Fruit fly (Drosophila melanogaster) whole organism, embryonic: ENCODE results near the gene NANS.

Experiments used
- Awh ChIP-seq: fragments of 200-800 bp; sonication (Bioruptor generic); IDR thresholded peaks from 2 replicates; pipeline ENCODE4, ENCODE4 v1.3.6; 2022; ENCODE audit warnings: missing biosample characterization, missing genetic modification characterization
- CG10267 ChIP-seq: fragments of 200-800 bp; sonication (Bioruptor generic); optimal IDR thresholded peaks from 2 replicates; lab custom pipeline; 2018; ENCODE audit warnings: missing biosample characterization, mild to moderate bottlenecking, missing genetic modification characterization, moderate library complexity
- CG10366 ChIP-seq: fragments of 200-800 bp; sonication (Bioruptor generic); IDR thresholded peaks from 2 replicates; pipeline ENCODE4 v1.3.6; 2022; ENCODE audit warnings: missing biosample characterization, missing genetic modification characterization
- CG10462 ChIP-seq: fragments of 200-800 bp; sonication (Bioruptor generic); optimal IDR thresholded peaks from 2 replicates; lab custom pipeline; 2016; ENCODE audit warnings: missing biosample characterization, missing genetic modification characterization
- CG14014 ChIP-seq: fragments of 200-800 bp; sonication (Bioruptor generic); IDR thresholded peaks from 2 replicates; pipeline ENCODE4 v1.3.6; 2022; ENCODE audit warnings: missing biosample characterization, missing genetic modification characterization
- CG15601 ChIP-seq: fragments of 200-800 bp; sonication (Bioruptor generic); optimal IDR thresholded peaks from 3 replicates; lab custom pipeline; 2019; ENCODE audit warnings: missing biosample characterization, mild to moderate bottlenecking, missing genetic modification characterization, moderate library complexity
- CG17361 ChIP-seq: fragments of 200-800 bp; sonication (Bioruptor generic); IDR thresholded peaks from 3 replicates; pipeline ENCODE4 v1.3.6; 2022; ENCODE audit warnings: missing biosample characterization, missing genetic modification characterization
- CG17802 ChIP-seq: fragments of 200-800 bp; sonication (Bioruptor generic); optimal IDR thresholded peaks from 2 replicates; lab custom pipeline; 2018; ENCODE audit warnings: missing biosample characterization, mild to moderate bottlenecking, missing genetic modification characterization, moderate library complexity
- CG18476 ChIP-seq: fragments of 200-800 bp; sonication (Bioruptor generic); optimal IDR thresholded peaks from 2 replicates; lab custom pipeline; 2016; ENCODE audit warnings: missing biosample characterization, mild to moderate bottlenecking, missing genetic modification characterization
- CG18619 ChIP-seq: fragments of 200-800 bp; sonication (Bioruptor generic); optimal IDR thresholded peaks from 3 replicates; lab custom pipeline; 2017; ENCODE audit warnings: missing biosample characterization, mild to moderate bottlenecking, missing genetic modification characterization
- CG32767 ChIP-seq: fragments of 200-800 bp; sonication (Bioruptor generic); IDR thresholded peaks from 2 replicates; pipeline ENCODE4 v1.3.6; 2022; ENCODE audit warnings: missing biosample characterization, missing genetic modification characterization
- CG3281 ChIP-seq: fragments of 200-800 bp; sonication (Bioruptor generic); optimal IDR thresholded peaks from 3 replicates; lab custom pipeline; 2017; ENCODE audit warnings: missing biosample characterization, mild to moderate bottlenecking, missing genetic modification characterization
- CG6654 ChIP-seq: fragments of 200-800 bp; sonication (Bioruptor generic); optimal IDR thresholded peaks from 2 replicates; lab custom pipeline; 2017; ENCODE audit warnings: missing biosample characterization, mild to moderate bottlenecking, missing genetic modification characterization
- CG6854 ChIP-seq: fragments of 200-800 bp; sonication (Bioruptor generic); optimal IDR thresholded peaks from 3 replicates; lab custom pipeline; 2017; ENCODE audit warnings: missing biosample characterization, mild to moderate bottlenecking, missing genetic modification characterization
- CG7745 ChIP-seq: fragments of 200-800 bp; sonication (Bioruptor generic); optimal IDR thresholded peaks from 2 replicates; lab custom pipeline; 2018; ENCODE audit warnings: missing biosample characterization, mild to moderate bottlenecking, missing genetic modification characterization, moderate library complexity
- CG8290 ChIP-seq, 3 experiments: fragments of 200-800 bp; sonication (Bioruptor generic); optimal IDR thresholded peaks; 2 replicates each; lab custom pipeline; 2016 to 2019; ENCODE audit warnings: missing biosample characterization in 3 of 3, missing genetic modification characterization in 3 of 3, mild to moderate bottlenecking in 2 of 3, moderate library complexity in 1 of 3
- CG8765 ChIP-seq: fragments of 200-800 bp; sonication (Bioruptor generic); IDR thresholded peaks from 2 replicates; pipeline ENCODE4 v1.3.6; 2022; ENCODE audit warnings: missing biosample characterization, missing genetic modification characterization
- CG9727 ChIP-seq: fragments of 200-800 bp; sonication (Bioruptor generic); optimal IDR thresholded peaks from 3 replicates; lab custom pipeline; 2017; ENCODE audit warnings: missing biosample characterization, mild to moderate bottlenecking, missing genetic modification characterization
- Dek ChIP-seq: fragments of 200-800 bp; sonication (Bioruptor generic); optimal IDR thresholded peaks from 3 replicates; lab custom pipeline; 2019; ENCODE audit warnings: missing biosample characterization, mild to moderate bottlenecking, missing genetic modification characterization, moderate library complexity
- Dip3 ChIP-seq: fragments of 200-800 bp; sonication (Bioruptor generic); optimal IDR thresholded peaks from 3 replicates; lab custom pipeline; 2016; ENCODE audit warnings: missing biosample characterization, missing genetic modification characterization
- Dp ChIP-seq: fragments of 200-800 bp; sonication (Bioruptor generic); optimal IDR thresholded peaks from 2 replicates; lab custom pipeline; 2018; ENCODE audit warnings: missing biosample characterization, mild to moderate bottlenecking, missing genetic modification characterization, moderate library complexity
- E2f1 ChIP-seq: fragments of 200-800 bp; sonication (Bioruptor generic); IDR thresholded peaks from 2 replicates; pipeline ENCODE4 v1.3.6; 2022; ENCODE audit warnings: missing biosample characterization, missing genetic modification characterization
- Gsc ChIP-seq: fragments of 200-800 bp; sonication (Bioruptor generic); IDR thresholded peaks from 2 replicates; pipeline ENCODE4 v1.3.6; 2022; ENCODE audit warnings: missing biosample characterization, missing genetic modification characterization
- HLH54F ChIP-seq: fragments of 200-800 bp; sonication (Bioruptor generic); optimal IDR thresholded peaks from 3 replicates; lab custom pipeline; 2016; ENCODE audit warnings: missing biosample characterization, missing genetic modification characterization
- HLHmδ ChIP-seq: fragments of 200-800 bp; sonication (Bioruptor generic); optimal IDR thresholded peaks from 2 replicates; lab custom pipeline; 2018; ENCODE audit warnings: missing biosample characterization, mild to moderate bottlenecking, missing genetic modification characterization, moderate library complexity
- Hmr ChIP-seq: fragments of 200-800 bp; sonication (Bioruptor generic); optimal IDR thresholded peaks from 3 replicates; lab custom pipeline; 2017; ENCODE audit warnings: mild to moderate bottlenecking, missing biosample characterization, missing genetic modification reagents, missing genetic modification characterization
- Hr51 ChIP-seq, 2 experiments: fragments of 200-800 bp; sonication (Bioruptor generic); optimal IDR thresholded peaks; 2 replicates in 1 of 2; 3 replicates in 1 of 2; lab custom pipeline; 2016 to 2018; ENCODE audit warnings: missing biosample characterization in 2 of 2, missing genetic modification characterization in 2 of 2, mild to moderate bottlenecking in 1 of 2, moderate library complexity in 1 of 2
- Myb ChIP-seq: fragments of 200-800 bp; sonication (Bioruptor generic); optimal IDR thresholded peaks from 2 replicates; lab custom pipeline; 2016; ENCODE audit warnings: missing biosample characterization, missing genetic modification characterization
- Pdp1 ChIP-seq, 2 experiments: fragments of 200-800 bp; sonication (Bioruptor generic); optimal IDR thresholded peaks; 3 replicates each; lab custom pipeline; 2016; ENCODE audit warnings: missing biosample characterization in 2 of 2, missing genetic modification characterization in 2 of 2, mild to moderate bottlenecking in 1 of 2, moderate library complexity in 1 of 2
- Sin3A ChIP-seq: fragments of >200 bp; optimal IDR thresholded peaks from 2 replicates; lab custom pipeline; 2018
- Sox102F ChIP-seq: fragments of 200-800 bp; sonication (Bioruptor generic); optimal IDR thresholded peaks from 2 replicates; lab custom pipeline; 2018; ENCODE audit warnings: missing biosample characterization, mild to moderate bottlenecking, missing genetic modification characterization, moderate library complexity
- Sry-β ChIP-seq: fragments of 200-800 bp; sonication (Bioruptor generic); optimal IDR thresholded peaks from 2 replicates; lab custom pipeline; 2018; ENCODE audit warnings: missing biosample characterization, mild to moderate bottlenecking, missing genetic modification characterization, moderate library complexity
- TFAM ChIP-seq: fragments of 200-800 bp; sonication (Bioruptor generic); optimal IDR thresholded peaks from 2 replicates; lab custom pipeline; 2017; ENCODE audit warnings: missing biosample characterization, missing genetic modification characterization, inconsistent platforms
- Usf ChIP-seq: fragments of 200-800 bp; sonication (Bioruptor generic); optimal IDR thresholded peaks from 2 replicates; lab custom pipeline; 2017; ENCODE audit warnings: missing genotype, missing biosample characterization, missing genetic modification characterization
- ato ChIP-seq: fragments of 200-800 bp; sonication (Bioruptor generic); IDR thresholded peaks from 2 replicates; pipeline ENCODE4 v1.3.6; 2022; ENCODE audit warnings: missing biosample characterization, missing genetic modification characterization; ENCODE audit not compliant: partially characterized antibody
- bbx ChIP-seq: fragments of 200-800 bp; sonication (Bioruptor generic); IDR thresholded peaks from 2 replicates; pipeline ENCODE4 v1.3.6; 2022; ENCODE audit warnings: missing biosample characterization, missing genetic modification characterization; ENCODE audit not compliant: partially characterized antibody
- chif ChIP-seq, 2 experiments: fragments of 200-800 bp; sonication (Bioruptor generic); optimal IDR thresholded peaks; 3 replicates each; lab custom pipeline; 2016; ENCODE audit warnings: missing biosample characterization in 2 of 2, missing genetic modification characterization in 2 of 2
- eve ChIP-seq, 2 experiments: fragments of >200 bp; optimal IDR thresholded peaks; 2 replicates each; lab custom pipeline; 2017; ENCODE audit warnings: missing biosample characterization in 2 of 2, missing genetic modification characterization in 2 of 2
- grau ChIP-seq: fragments of 200-800 bp; optimal IDR thresholded peaks from 3 replicates; lab custom pipeline; 2019; ENCODE audit warnings: missing biosample characterization, mild to moderate bottlenecking, missing genetic modification characterization, moderate library complexity
- grn ChIP-seq: fragments of 200-800 bp; sonication (Bioruptor generic); optimal IDR thresholded peaks from 3 replicates; lab custom pipeline; 2017; ENCODE audit warnings: missing biosample characterization, missing genetic modification characterization
- ham ChIP-seq: fragments of 200-800 bp; sonication (Bioruptor generic); IDR thresholded peaks from 2 replicates; pipeline ENCODE4 v1.3.6; 2022; ENCODE audit warnings: missing biosample characterization, missing genetic modification characterization
- kni ChIP-seq: fragments of 200-800 bp; sonication (Bioruptor generic); optimal IDR thresholded peaks from 3 replicates; lab custom pipeline; 2017; ENCODE audit warnings: mild to moderate bottlenecking, missing biosample characterization, missing genetic modification reagents, missing genetic modification characterization
- pan ChIP-seq, 4 experiments: fragments of >200 bp in 3 of 4; fragments of 200-800 bp in 1 of 4; sonication (Bioruptor generic) in 1 of 4; optimal IDR thresholded peaks in 3 of 4; IDR thresholded peaks in 1 of 4; 2 replicates each; pipeline versions ENCODE4 v1.3.6 to Lab custom; 2017 to 2022; ENCODE audit warnings: missing biosample characterization in 2 of 4, missing genetic modification characterization in 2 of 4, mixed read lengths in 1 of 4
- pb ChIP-seq: fragments of 200-800 bp; sonication (Bioruptor generic); optimal IDR thresholded peaks from 3 replicates; lab custom pipeline; 2016; ENCODE audit warnings: missing biosample characterization, missing genetic modification characterization
- sd ChIP-seq: fragments of 200-800 bp; sonication (Bioruptor generic); optimal IDR thresholded peaks from 3 replicates; lab custom pipeline; 2018; ENCODE audit warnings: missing biosample characterization, mild to moderate bottlenecking, missing genetic modification characterization, moderate library complexity
- slou ChIP-seq: fragments of 200-800 bp; sonication (Bioruptor generic); optimal IDR thresholded peaks from 3 replicates; lab custom pipeline; 2016; ENCODE audit warnings: missing biosample characterization, missing genetic modification characterization
- tll ChIP-seq, 2 experiments: fragments of 200-800 bp in 1 of 2; fragments of >200 bp in 1 of 2; sonication (Bioruptor generic) in 1 of 2; optimal IDR thresholded peaks; 2 replicates each; lab custom pipeline; 2017 to 2019; ENCODE audit warnings: missing biosample characterization in 2 of 2, missing genetic modification characterization in 2 of 2, mild to moderate bottlenecking in 1 of 2, moderate library complexity in 1 of 2
- toy ChIP-seq: fragments of 200-800 bp; sonication (Bioruptor generic); IDR thresholded peaks from 2 replicates; pipeline ENCODE4 v1.3.6; 2022; ENCODE audit warnings: missing biosample characterization, missing genetic modification characterization
- tx ChIP-seq: fragments of 200-800 bp; sonication (Bioruptor generic); optimal IDR thresholded peaks from 2 replicates; lab custom pipeline; 2016; ENCODE audit warnings: missing biosample characterization, missing genetic modification characterization

Gene NANS

DNA sequence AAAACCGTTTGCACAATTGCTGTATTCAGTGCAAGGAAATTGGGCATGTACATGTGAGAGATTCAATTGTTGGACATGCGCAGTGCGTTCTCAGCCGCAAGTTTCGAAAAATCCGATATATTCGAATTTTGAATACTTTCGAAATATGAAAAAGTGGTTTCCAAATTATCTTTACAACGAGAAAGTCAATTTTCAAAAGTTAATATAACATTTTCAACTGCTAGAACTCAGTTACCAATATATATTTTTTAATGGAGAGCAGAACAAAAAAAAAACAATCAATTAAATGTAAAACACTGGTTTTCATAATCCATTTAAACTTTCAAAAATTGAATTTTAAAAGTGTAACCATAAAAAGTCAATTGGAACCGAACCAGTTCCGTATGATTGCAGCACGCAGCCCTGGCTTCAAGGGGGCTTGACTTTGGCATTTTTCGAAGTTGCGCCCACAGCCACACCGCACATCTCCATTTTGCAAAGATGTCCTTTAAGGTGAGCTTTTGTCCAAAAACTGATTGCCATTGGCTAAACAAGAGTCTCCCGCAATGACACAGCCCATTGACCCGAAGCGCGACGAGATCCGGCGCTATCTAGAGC is 3.9 kb upstream of the NANS start, which contains the start of the genes Scgbeta and CG17202 (continued):
- no peak for TF ChIP-seq tx (GFP tag; lab: Kevin White, UChicago)
- TF ChIP-seq CG10366 (GFP tag; lab: Robert Waterston, UW): no peak
- no peak for TF ChIP-seq Hr51 (GFP tag; optimal IDR thresholded peaks at IDR 0.05; lab: Kevin White, UChicago)
- peak; percentile 66 for TF ChIP-seq Dp
- TF ChIP-seq ato (GFP tag; lab: Robert Waterston, UW): no peak
- TF ChIP-seq Sox102F (GFP tag; lab: Kevin White, UChicago): no peak
- no peak for TF ChIP-seq Gsc (GFP tag; lab: Robert Waterston, UW)
- TF ChIP-seq CG18619 (GFP tag; lab: Kevin White, UChicago): peak; percentile 20
- TF ChIP-seq toy (GFP tag; lab: Robert Waterston, UW): no peak
- no peak for TF ChIP-seq grau
- TF ChIP-seq grn (GFP tag; lab: Kevin White, UChicago): no peak
- no peak for TF ChIP-seq E2f1 (GFP tag; lab: Robert Waterston, UW)
- peak; percentile 35; the same call in 1 of the 2 replicates for TF ChIP-seq CG14014 (GFP tag; lab: Robert Waterston, UW)
- TF ChIP-seq CG17802: no peak
- TF ChIP-seq CG17361 (GFP tag; lab: Robert Waterston, UW): no peak
- TF ChIP-seq CG32767 (GFP tag; lab: Robert Waterston, UW): 0 out of 2 replicates have a peak, but pooled peaks have one; percentile 12
- TF ChIP-seq Hmr (GFP tag; lab: Kevin White, UChicago): no peak
- TF ChIP-seq CG6654 (GFP tag; lab: Kevin White, UChicago): no peak
- TF ChIP-seq Dip3 (GFP tag; lab: Kevin White, UChicago): no peak
- no peak for TF ChIP-seq CG10267
- TF ChIP-seq Myb (GFP tag; lab: Kevin White, UChicago): peak; percentile 85
- no peak for TF ChIP-seq Awh
- no peak for TF ChIP-seq Pdp1 (GFP tag; optimal IDR thresholded peaks at IDR 0.05; lab: Kevin White, UChicago)
- TF ChIP-seq Usf (GFP tag; lab: Kevin White, UChicago): no peak
- peak; percentile 32 for TF ChIP-seq Dek (tag; lab: Kevin White, UChicago)
- peak in 1 of 2 experiments; percentile 8 for TF ChIP-seq chif (GFP tag; optimal IDR thresholded peaks at IDR 0.05; lab: Kevin White, UChicago)
- no peak for TF ChIP-seq CG7745 (tag; lab: Kevin White, UChicago)
- TF ChIP-seq CG3281 (GFP tag; lab: Kevin White, UChicago): no peak
- no peak for TF ChIP-seq pb (GFP tag; lab: Kevin White, UChicago)
- TF ChIP-seq HLH54F (GFP tag; lab: Kevin White, UChicago): no peak
- no peak for TF ChIP-seq TFAM (GFP tag; lab: Kevin White, UChicago)
- TF ChIP-seq slou (GFP tag; lab: Kevin White, UChicago): no peak
- no peak for TF ChIP-seq CG10462 (GFP tag; lab: Kevin White, UChicago)
- no peak for TF ChIP-seq CG8290 (GFP tag; optimal IDR thresholded peaks at IDR 0.05; lab: Kevin White, UChicago)
- TF ChIP-seq CG8290 (tag; optimal IDR thresholded peaks at IDR 0.05; lab: Kevin White, UChicago): no peak
- TF ChIP-seq CG8765 (GFP tag; lab: Robert Waterston, UW): no peak
- peak; percentile 59 for TF ChIP-seq Sin3A
- TF ChIP-seq CG9727 (GFP tag; lab: Kevin White, UChicago): no peak
- no peak for TF ChIP-seq bbx (GFP tag; lab: Robert Waterston, UW)
- no peak for TF ChIP-seq sd
- TF ChIP-seq HLHmδ (GFP tag; lab: Kevin White, UChicago): no peak
- no peak for TF ChIP-seq CG6854 (GFP tag; lab: Kevin White, UChicago)
- no peak for TF ChIP-seq eve (GFP tag; optimal IDR thresholded peaks at IDR 0.05; lab: Kevin White, UChicago)
- no peak for TF ChIP-seq Sry-β (GFP tag; lab: Kevin White, UChicago)
- TF ChIP-seq ham (GFP tag; lab: Robert Waterston, UW): no peak
- TF ChIP-seq kni (GFP tag; lab: Kevin White, UChicago): no peak
- no peak for TF ChIP-seq pan (optimal IDR thresholded peaks at IDR 0.05; lab: Kevin White, UChicago)
- no peak for TF ChIP-seq pan (GFP tag; optimal IDR thresholded peaks at IDR 0.05 in 1 of 2, IDR thresholded peaks at IDR 0.05 in 1 of 2)
- TF ChIP-seq CG15601: no peak
- TF ChIP-seq tll (GFP tag; optimal IDR thresholded peaks at IDR 0.05; lab: Kevin White, UChicago): peak in 1 of 2 experiments; percentile 44
- no peak for TF ChIP-seq CG18476 (GFP tag; lab: Kevin White, UChicago)
